Worm (Caenorhabditis elegans) whole organism, mixed stage, embryonic: ENCODE data around the gene ugt-67.

Source experiments
- M03D4.4 ChIP-seq: sonication (generic microtip); optimal IDR thresholded peaks from 2 replicates; lab custom pipeline; 2017; ENCODE audit warnings: mild to moderate bottlenecking, missing genetic modification characterization, missing compliant biosample characterization
- bed-3 ChIP-seq: fragments of 200-800 bp; sonication (Bioruptor generic); optimal IDR thresholded peaks from 3 replicates; lab custom pipeline; 2018; ENCODE audit warnings: mild to moderate bottlenecking, missing genetic modification characterization, moderate library complexity, missing compliant biosample characterization
- blmp-1 ChIP-seq: fragments of 150-350 bp; optimal IDR thresholded peaks from 2 replicates; lab custom pipeline; 2014; ENCODE audit warnings: missing biosample characterization, missing genetic modification characterization
- ceh-39 ChIP-seq: fragments of 150-350 bp; optimal IDR thresholded peaks from 2 replicates; lab custom pipeline; 2014; ENCODE audit warnings: missing biosample characterization, missing genetic modification characterization
- ceh-43 ChIP-seq: fragments of 200-800 bp; sonication (Bioruptor generic); optimal IDR thresholded peaks from 2 replicates; lab custom pipeline; 2018; ENCODE audit warnings: mild to moderate bottlenecking, missing genetic modification characterization, moderate library complexity, missing compliant biosample characterization
- ceh-83 ChIP-seq: fragments of 200-800 bp; sonication (Bioruptor generic); optimal IDR thresholded peaks from 2 replicates; lab custom pipeline; 2018; ENCODE audit warnings: mild to moderate bottlenecking, missing genetic modification characterization, missing compliant biosample characterization
- ces-1 ChIP-seq: fragments of 150-350 bp; optimal IDR thresholded peaks from 2 replicates; lab custom pipeline; 2014; ENCODE audit warnings: missing biosample characterization, missing genetic modification reagents, missing genetic modification characterization
- cnd-1 ChIP-seq: fragments of 200-800 bp; sonication (Bioruptor generic); optimal IDR thresholded peaks from 2 replicates; lab custom pipeline; 2018; ENCODE audit warnings: mild to moderate bottlenecking, missing genetic modification characterization, missing compliant biosample characterization
- drap-1 ChIP-seq: fragments of 200-800 bp; sonication (Bioruptor generic); optimal IDR thresholded peaks from 3 replicates; lab custom pipeline; 2018; ENCODE audit warnings: mild to moderate bottlenecking, missing genetic modification characterization, missing compliant biosample characterization
- elt-1 ChIP-seq: sonication (generic microtip); optimal IDR thresholded peaks from 2 replicates; lab custom pipeline; 2017; ENCODE audit warnings: missing genetic modification characterization, mild to moderate bottlenecking, missing compliant biosample characterization, antibody characterized with exemption, moderate library complexity, borderline replicate concordance; ENCODE audit not compliant: insufficient read depth
- elt-3 ChIP-seq: fragments of 150-350 bp; optimal IDR thresholded peaks from 2 replicates; lab custom pipeline; 2014; ENCODE audit warnings: missing biosample characterization, missing genetic modification characterization
- ham-2 ChIP-seq: fragments of 200-800 bp; sonication (Bioruptor generic); optimal IDR thresholded peaks from 2 replicates; lab custom pipeline; 2018; ENCODE audit warnings: mild to moderate bottlenecking, missing genetic modification characterization, missing compliant biosample characterization
- hlh-1 ChIP-seq: fragments of 150-350 bp; optimal IDR thresholded peaks from 2 replicates; lab custom pipeline; 2014; ENCODE audit warnings: missing biosample characterization, missing genetic modification reagents, missing genetic modification characterization
- lin-13 ChIP-seq: fragments of 150-350 bp; optimal IDR thresholded peaks from 2 replicates; lab custom pipeline; 2014; ENCODE audit warnings: missing biosample characterization, missing genetic modification characterization
- lin-32 ChIP-seq: fragments of 200-800 bp; sonication (Bioruptor generic); optimal IDR thresholded peaks from 2 replicates; lab custom pipeline; 2018; ENCODE audit warnings: mild to moderate bottlenecking, missing genetic modification characterization, missing compliant biosample characterization
- lsy-2 ChIP-seq: fragments of 150-350 bp; optimal IDR thresholded peaks from 2 replicates; lab custom pipeline; 2014; ENCODE audit warnings: missing biosample characterization, missing genetic modification characterization
- mab-5 ChIP-seq: fragments of 150-350 bp; optimal IDR thresholded peaks from 2 replicates; lab custom pipeline; 2014; ENCODE audit warnings: missing biosample characterization, missing genetic modification characterization
- mep-1 ChIP-seq: fragments of 150-350 bp; optimal IDR thresholded peaks from 2 replicates; lab custom pipeline; 2017; ENCODE audit warnings: missing biosample characterization, missing genetic modification reagents, missing genetic modification characterization, inconsistent platforms
- mls-2 ChIP-seq: sonication (generic microtip); optimal IDR thresholded peaks from 2 replicates; lab custom pipeline; 2016; ENCODE audit warnings: mild to moderate bottlenecking, missing genetic modification characterization, moderate library complexity, missing compliant biosample characterization
- nhr-2 ChIP-seq: fragments of 150-350 bp; optimal IDR thresholded peaks from 2 replicates; lab custom pipeline; 2014; ENCODE audit warnings: missing biosample characterization, missing genetic modification characterization
- nhr-237 ChIP-seq: fragments of 150-350 bp; optimal IDR thresholded peaks from 2 replicates; lab custom pipeline; 2014; ENCODE audit warnings: missing biosample characterization, missing genetic modification characterization
- nhr-28 ChIP-seq: fragments of 150-350 bp; optimal IDR thresholded peaks from 2 replicates; lab custom pipeline; 2014; ENCODE audit warnings: missing biosample characterization, missing genetic modification characterization
- nhr-76 ChIP-seq: sonication (generic microtip); optimal IDR thresholded peaks from 2 replicates; lab custom pipeline; 2017; ENCODE audit warnings: missing biosample characterization, missing genetic modification characterization
- pha-4 ChIP-seq: fragments of 150-350 bp; optimal IDR thresholded peaks from 2 replicates; lab custom pipeline; 2018; ENCODE audit warnings: missing biosample characterization, missing genetic modification reagents, missing genetic modification characterization
- sem-2 ChIP-seq: fragments of 200-800 bp; sonication (Bioruptor generic); optimal IDR thresholded peaks from 2 replicates; lab custom pipeline; 2018; ENCODE audit warnings: mild to moderate bottlenecking, missing genetic modification characterization, missing compliant biosample characterization
- snpc-4 ChIP-seq: fragments of 150-350 bp; optimal IDR thresholded peaks from 2 replicates; lab custom pipeline; 2014; ENCODE audit warnings: missing biosample characterization, missing genetic modification characterization
- sptf-1 ChIP-seq: sonication (generic microtip); optimal IDR thresholded peaks from 2 replicates; lab custom pipeline; 2017; ENCODE audit warnings: mild to moderate bottlenecking, missing genetic modification characterization, moderate library complexity, missing compliant biosample characterization
- tbx-8 ChIP-seq: fragments of 200-800 bp; sonication (Bioruptor generic); optimal IDR thresholded peaks from 2 replicates; lab custom pipeline; 2018; ENCODE audit warnings: mild to moderate bottlenecking, missing genetic modification characterization, moderate library complexity, missing compliant biosample characterization
- unc-120 ChIP-seq: sonication (generic microtip); optimal IDR thresholded peaks from 2 replicates; lab custom pipeline; 2017; ENCODE audit warnings: missing genetic modification characterization, missing compliant biosample characterization; ENCODE audit not compliant: poor library complexity, severe bottlenecking
- unc-39 ChIP-seq: fragments of 150-350 bp; optimal IDR thresholded peaks from 2 replicates; lab custom pipeline; 2014; ENCODE audit warnings: missing biosample characterization, missing genetic modification characterization
- unc-62 ChIP-seq: fragments of 150-350 bp; optimal IDR thresholded peaks from 2 replicates; lab custom pipeline; 2014; ENCODE audit warnings: missing biosample characterization, missing genetic modification reagents, missing genetic modification characterization
- ztf-11 ChIP-seq: fragments of 150-350 bp; optimal IDR thresholded peaks from 2 replicates; lab custom pipeline; 2014; ENCODE audit warnings: missing biosample characterization, missing genetic modification characterization

The ugt-67 gene

DNA sequence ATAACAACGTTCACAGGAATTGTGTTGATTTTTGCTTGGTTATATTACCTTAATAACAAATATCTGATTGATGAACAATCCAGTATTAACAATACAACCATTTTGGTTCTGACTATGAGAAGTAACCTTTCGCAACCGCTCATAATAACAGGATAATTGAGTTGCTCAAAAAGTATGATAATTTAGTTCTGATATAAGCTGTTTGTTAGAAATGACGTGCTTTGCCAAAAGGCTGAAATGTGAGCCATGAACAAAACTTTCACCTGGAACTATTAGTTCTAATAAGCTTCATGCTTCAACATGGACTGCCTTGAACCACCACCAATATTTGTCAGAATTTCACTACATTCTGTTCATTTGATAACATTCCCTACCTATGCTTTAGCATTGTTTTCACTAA lies 23.4 kb downstream of the ugt-67 start, which contains the start of gene srh-20:
srh-20 (plus strand) TSS at position 301 of the 400 bp plus-strand sequence.
- no peak for TF ChIP-seq sem-2 (GFP tag; lab: Kevin White, UChicago)
- TF ChIP-seq cnd-1, result no peak
- TF ChIP-seq unc-62 (GFP tag; lab: Kevin White, UChicago), result no peak
- no peak for TF ChIP-seq lin-32 (GFP tag; lab: Kevin White, UChicago)
- no peak for TF ChIP-seq elt-1 (tag; lab: Kevin White, UChicago)
- TF ChIP-seq ces-1 (GFP tag; lab: Kevin White, UChicago), result no peak
- TF ChIP-seq drap-1, result no peak
- TF ChIP-seq M03D4.4 (tag; lab: Kevin White, UChicago), result no peak
- no peak for TF ChIP-seq unc-120
- TF ChIP-seq elt-3, result no peak
- TF ChIP-seq mls-2 (tag; lab: Kevin White, UChicago), result no peak
- no peak for TF ChIP-seq bed-3 (GFP tag; lab: Kevin White, UChicago)
- TF ChIP-seq ztf-11, result no peak
- no peak for TF ChIP-seq sptf-1
- TF ChIP-seq ceh-39 (tag; lab: Kevin White, UChicago), result no peak
- no peak for TF ChIP-seq ham-2 (GFP tag; lab: Kevin White, UChicago)

- TF ChIP-seq ceh-43 (no peak), mep-1 (no peak), lsy-2 (tag; lab: Kevin White, UChicago) (no peak), snpc-4 (tag; lab: Kevin White, UChicago) (no peak), lin-32 (GFP tag; lab: Kevin White, UChicago) (no peak), unc-120 (no peak), lin-13 (no peak), unc-62 (GFP tag; lab: Kevin White, UChicago) (no peak), nhr-237 (tag; lab: Kevin White, UChicago) (no peak), unc-39 (no peak), ceh-83 (no peak), pha-4 (no peak), blmp-1 (no peak), cnd-1 (no peak), nhr-28 (tag; lab: Kevin White, UChicago) (no peak), mab-5 (no peak), nhr-2 (tag; lab: Kevin White, UChicago) (no peak)
Measured at ce11 chrV:4926371-4926770, 25.2 kb downstream of the ugt-67 start, which contains the start of gene srh-21. srh-21 (plus strand) TSS chrV:4926671.

DNA sequence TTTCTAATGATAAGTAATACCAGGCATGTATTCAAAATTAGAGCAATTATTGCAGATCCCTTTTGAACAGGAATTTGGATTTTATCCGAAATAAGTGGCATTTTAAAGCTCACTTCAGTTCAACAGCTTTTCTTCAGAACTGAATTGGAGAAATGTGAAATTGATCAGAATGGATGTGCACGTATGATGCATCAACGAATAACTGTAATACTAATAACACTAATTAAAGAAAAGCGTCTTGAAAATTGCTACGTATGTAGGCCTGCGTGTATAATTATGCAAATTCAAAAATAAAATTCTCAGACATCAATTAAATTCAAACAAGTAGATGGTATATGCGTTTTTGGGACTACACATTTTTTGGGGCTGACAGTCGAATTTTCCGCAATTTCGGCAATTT lies 28.7 kb downstream of the ugt-67 start, which contains the start of gene str-205:
str-205 (minus strand) TSS at position 101 of the 400 bp plus-strand sequence.
- TF ChIP-seq lsy-2 (tag; lab: Kevin White, UChicago), result no peak
- TF ChIP-seq unc-62 (GFP tag; lab: Kevin White, UChicago), result no peak
- no peak for TF ChIP-seq unc-120
- TF ChIP-seq ces-1 (GFP tag; lab: Kevin White, UChicago), result no peak
- TF ChIP-seq hlh-1, result no peak
- TF ChIP-seq blmp-1, result no peak
- TF ChIP-seq sem-2 (GFP tag; lab: Kevin White, UChicago), result no peak
- no peak for TF ChIP-seq lin-32 (GFP tag; lab: Kevin White, UChicago)
- TF ChIP-seq mep-1, result no peak

DNA sequence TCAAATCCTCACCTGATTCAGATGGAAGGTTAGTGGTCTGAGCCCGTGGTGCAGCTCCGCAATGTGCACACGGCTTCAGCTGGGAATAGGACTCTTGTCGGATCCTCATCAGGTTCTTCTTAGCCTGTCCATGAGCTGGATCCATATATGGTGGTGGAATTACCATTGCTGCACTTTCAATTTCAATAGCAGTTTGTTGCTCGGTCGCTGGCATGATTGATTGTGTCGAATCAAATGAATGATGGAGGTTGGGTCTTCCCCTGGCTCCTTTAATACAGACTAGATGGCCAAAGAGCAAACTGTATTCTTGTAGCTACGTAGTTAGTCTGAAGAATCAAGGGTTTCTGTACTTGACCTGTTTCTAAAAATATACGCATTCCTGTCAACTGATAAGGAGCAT lies 31.6 kb downstream of the ugt-67 start, which contains the start of gene C02E7.10:
C02E7.10 (minus strand) TSS at position 232 of the 400 bp plus-strand sequence.
- TF ChIP-seq ceh-43 (no peak), M03D4.4 (tag; lab: Kevin White, UChicago) (no peak), pha-4 (no peak), bed-3 (GFP tag; lab: Kevin White, UChicago) (no peak), tbx-8 (no peak), sptf-1 (no peak), nhr-28 (tag; lab: Kevin White, UChicago) (no peak), cnd-1 (no peak), nhr-237 (tag; lab: Kevin White, UChicago) (no peak), mls-2 (tag; lab: Kevin White, UChicago) (no peak), ceh-83 (no peak), unc-62 (GFP tag; lab: Kevin White, UChicago) (no peak), nhr-76 (no peak), unc-120 (no peak), blmp-1 (no peak), lsy-2 (tag; lab: Kevin White, UChicago) (no peak)

- TF ChIP-seq ceh-39 (tag; lab: Kevin White, UChicago) (no peak), cnd-1 (no peak), mep-1 (no peak), sptf-1 (no peak), M03D4.4 (tag; lab: Kevin White, UChicago) (no peak), pha-4 (no peak), sem-2 (GFP tag; lab: Kevin White, UChicago) (no peak)
Measured at ce11 chrV:4933268-4933667, 32.1 kb downstream of the ugt-67 start.
